Worm (Caenorhabditis elegans) whole organism, L1 larva: Measurements from ENCODE around the gene F38A1.11.

Experiments used
- ama-1 ChIP-seq: fragments of 150-350 bp; optimal IDR thresholded peaks from 2 replicates; lab custom pipeline; 2014
- ces-1 ChIP-seq: fragments of 150-350 bp; optimal IDR thresholded peaks from 2 replicates; lab custom pipeline; 2014; ENCODE audit warnings: missing biosample characterization, missing genetic modification reagents, missing genetic modification characterization
- ets-5 ChIP-seq: fragments of 200-800 bp; sonication (Bioruptor generic); IDR thresholded peaks from 2 replicates; pipeline ENCODE4 v1.3.6; 2022; ENCODE audit warnings: missing genetic modification characterization, missing compliant biosample characterization
- mep-1 ChIP-seq: fragments of 150-350 bp; optimal IDR thresholded peaks from 2 replicates; lab custom pipeline; 2014; ENCODE audit warnings: missing biosample characterization, missing genetic modification characterization
- nhr-237 ChIP-seq: fragments of 150-350 bp; optimal IDR thresholded peaks from 2 replicates; lab custom pipeline; 2014; ENCODE audit warnings: missing biosample characterization, missing genetic modification characterization
- nhr-28 ChIP-seq: fragments of 150-350 bp; optimal IDR thresholded peaks from 2 replicates; lab custom pipeline; 2014; ENCODE audit warnings: missing biosample characterization, missing genetic modification characterization
- unc-62 ChIP-seq: fragments of 150-350 bp; optimal IDR thresholded peaks from 2 replicates; lab custom pipeline; 2014; ENCODE audit warnings: missing biosample characterization, missing genetic modification reagents, missing genetic modification characterization
- ztf-11 ChIP-seq, 2 experiments: sonication (generic microtip); optimal IDR thresholded peaks; 2 replicates each; lab custom pipeline; 2016 to 2017; ENCODE audit warnings: missing genetic modification characterization in 2 of 2, missing biosample characterization in 1 of 2, missing compliant biosample characterization in 1 of 2

ce11 chrIV:1278945-1279344, 31.8 kb downstream of the F38A1.11 start:
- TF ChIP-seq mep-1 (tag; lab: Kevin White, UChicago) (no peak), unc-62 (no peak), nhr-237 (tag; lab: Kevin White, UChicago) (no peak), ces-1 (GFP tag; lab: Kevin White, UChicago) (no peak), ztf-11 (tag; optimal IDR thresholded peaks at IDR 0.05; lab: Kevin White, UChicago) (no peak), ets-5 (GFP tag; lab: Robert Waterston, UW) (no peak), nhr-28 (no peak), ama-1 (lab: Kevin White, UChicago) (no peak)
